Fruit fly (Drosophila melanogaster): ENCODE measurements around the gene Anp.

Gene Anp

dm6 chr3R:30243262-30243815, 33.6 kb downstream of the Anp start, which contains the start of gene CG9737 (continued):
- TF ChIP-seq Hr39 (GFP tag; optimal IDR thresholded peaks at IDR 0.05) (no peak), Ets96B (tag; optimal IDR thresholded peaks at IDR 0.05) (peak; percentile 3), eg (GFP tag; IDR thresholded peaks at IDR 0.05) (peak; percentile 82), cyc (GFP tag; optimal IDR thresholded peaks at IDR 0.05) (peak; percentile 27), Ets21C (GFP tag; optimal IDR thresholded peaks at IDR 0.05) (no peak), CG10669 (GFP tag; optimal IDR thresholded peaks at IDR 0.05) (peak; percentile 61), pdm3 (GFP tag; optimal IDR thresholded peaks at IDR 0.05) (peak; percentile 43), vri (GFP tag; optimal IDR thresholded peaks at IDR 0.05) (peak; percentile 99), Smox (GFP tag; optimal IDR thresholded peaks at IDR 0.05) (peak; percentile 23), net (GFP tag; optimal IDR thresholded peaks at IDR 0.05) (peak; percentile 91), CG6163 (GFP tag; IDR thresholded peaks at IDR 0.05) (peak; percentile 64; the same call in 2 of the 3 replicates), CG1621 (tag; optimal IDR thresholded peaks at IDR 0.05) (peak; percentile 85), CG32006 (GFP tag; optimal IDR thresholded peaks at IDR 0.05) (peak; percentile 50), CG4318 (GFP tag; optimal IDR thresholded peaks at IDR 0.05) (no peak), CG15336 (GFP tag; IDR thresholded peaks at IDR 0.05) (peak; percentile 62; the same call in 1 of the 2 replicates), CG34406 (GFP tag; optimal IDR thresholded peaks at IDR 0.05) (peak; percentile 29), Hr4 (GFP tag; optimal IDR thresholded peaks at IDR 0.05) (peak; percentile 54), CG11294 (GFP tag; IDR thresholded peaks at IDR 0.05) (no peak), CG11762 (GFP tag; optimal IDR thresholded peaks at IDR 0.05; ENCODE audit: insufficient read depth) (peak; percentile 39), Gug (GFP tag; IDR thresholded peaks at IDR 0.05) (no peak), Sox102F (GFP tag; optimal IDR thresholded peaks at IDR 0.05) (peak; percentile 72), fd85E (GFP tag; optimal IDR thresholded peaks at IDR 0.05) (peak; percentile 0), achi (GFP tag; optimal IDR thresholded peaks at IDR 0.05) (peak; percentile 20), CG9139 (GFP tag; optimal IDR thresholded peaks at IDR 0.05) (peak; percentile 89), CG11902 (GFP tag; optimal IDR thresholded peaks at IDR 0.05) (no peak)

- no peak for TF ChIP-seq CG34406 (GFP tag; optimal IDR thresholded peaks at IDR 0.05)
- TF ChIP-seq CG31627 (GFP tag; optimal IDR thresholded peaks at IDR 0.05), result peak; percentile 7
- TF ChIP-seq CG8119 (GFP tag; IDR thresholded peaks at IDR 0.05), result no peak
- no peak for TF ChIP-seq CG10669 (GFP tag; optimal IDR thresholded peaks at IDR 0.05)
- no peak for TF ChIP-seq net (GFP tag; optimal IDR thresholded peaks at IDR 0.05)
- TF ChIP-seq acj6 (GFP tag; optimal IDR thresholded peaks at IDR 0.05), result no peak
- no peak for TF ChIP-seq eg (GFP tag; IDR thresholded peaks at IDR 0.05)
- TF ChIP-seq Sox14 (GFP tag; optimal IDR thresholded peaks at IDR 0.05), result peak; percentile 2
- peak; percentile 86 for TF ChIP-seq Eip78C (GFP tag)
- peak; percentile 41 for TF ChIP-seq esn (GFP tag; optimal IDR thresholded peaks at IDR 0.05)
- peak; percentile 9 for TF ChIP-seq spab (GFP tag; optimal IDR thresholded peaks at IDR 0.05)
- no peak for TF ChIP-seq fkh (GFP tag; optimal IDR thresholded peaks at IDR 0.05)
- TF ChIP-seq cyc (GFP tag; optimal IDR thresholded peaks at IDR 0.05), result no peak
- peak; percentile 3 for TF ChIP-seq dsx (GFP tag; optimal IDR thresholded peaks at IDR 0.05; ENCODE audit: poor library complexity, severe bottlenecking)
- TF ChIP-seq CG1621 (tag; optimal IDR thresholded peaks at IDR 0.05), result no peak
- TF ChIP-seq Hr39 (GFP tag; optimal IDR thresholded peaks at IDR 0.05), result peak; percentile 14
- no peak for TF ChIP-seq CG16779 (tag; optimal IDR thresholded peaks at IDR 0.05)
- TF ChIP-seq CG6808 (GFP tag; optimal IDR thresholded peaks at IDR 0.05), result no peak
- TF ChIP-seq svp (GFP tag), result peak; percentile 80
- peak; percentile 23 for TF ChIP-seq Smox (GFP tag; optimal IDR thresholded peaks at IDR 0.05)
- TF ChIP-seq CG8632 (GFP tag; optimal IDR thresholded peaks at IDR 0.05), result peak; percentile 11
- TF ChIP-seq CG9139 (GFP tag; optimal IDR thresholded peaks at IDR 0.05), result no peak
- TF ChIP-seq topi (GFP tag; optimal IDR thresholded peaks at IDR 0.05), result peak; percentile 41
- TF ChIP-seq fd85E (GFP tag; optimal IDR thresholded peaks at IDR 0.05), result no peak
- no peak for TF ChIP-seq CG10631 (GFP tag; optimal IDR thresholded peaks at IDR 0.05)
- no peak for TF ChIP-seq Lpt (GFP tag; optimal IDR thresholded peaks at IDR 0.05)
- no peak for TF ChIP-seq achi (GFP tag; optimal IDR thresholded peaks at IDR 0.05)
- peak; percentile 17 for TF ChIP-seq Met (GFP tag; optimal IDR thresholded peaks at IDR 0.05)
- peak; percentile 9 for TF ChIP-seq Sox102F (GFP tag; optimal IDR thresholded peaks at IDR 0.05)
- TF ChIP-seq CG11902 (GFP tag; optimal IDR thresholded peaks at IDR 0.05), result no peak
- no peak for TF ChIP-seq Ets96B (tag; optimal IDR thresholded peaks at IDR 0.05)
- TF ChIP-seq CG11294 (GFP tag; IDR thresholded peaks at IDR 0.05), result no peak
- TF ChIP-seq salr (GFP tag; optimal IDR thresholded peaks at IDR 0.05), result no peak
- no peak for TF ChIP-seq Ets21C (GFP tag; optimal IDR thresholded peaks at IDR 0.05)
- TF ChIP-seq CG6163 (GFP tag; IDR thresholded peaks at IDR 0.05), result no peak
- no peak for TF ChIP-seq CG15336 (GFP tag; IDR thresholded peaks at IDR 0.05)
These were observed 36.2 kb downstream of the Anp start for dm6 chr3R:30245739-30246589.
